ENCODE assay signal across 2 worm cellular contexts in genomic region chrIV:6789950-6790349, ce11.
A peak's percentile ranks its signal among the peaks of the same experiment; 100 is the strongest.
TF ChIP-seq lines count a peak whose summit lies in the region.

No protein-coding gene starts in this region.

TF ChIP-seq in whole organism, L4 larva, 104 proteins besides CTCF, POLR2A, EP300 and RAD21:
- no peak for TF ChIP-seq lin-13 (GFP tag; optimal IDR thresholded peaks at IDR 0.05; lab: Kevin White, UChicago)
- no peak for TF ChIP-seq Y48G9A.11 (GFP tag; IDR thresholded peaks at IDR 0.05; lab: Robert Waterston, UW)
- TF ChIP-seq lin-38 (GFP tag; IDR thresholded peaks at IDR 0.05; lab: Robert Waterston, UW), result no peak
- no peak for TF ChIP-seq ceh-28 (tag; optimal IDR thresholded peaks at IDR 0.05; lab: Kevin White, UChicago)
- TF ChIP-seq unc-39 (tag; optimal IDR thresholded peaks at IDR 0.05; lab: Kevin White, UChicago), result no peak
- TF ChIP-seq lsy-2 (tag; optimal IDR thresholded peaks at IDR 0.05; lab: Kevin White, UChicago), result peak in 1 of 2 experiments; percentile 7
- TF ChIP-seq zip-11 (GFP tag; IDR thresholded peaks at IDR 0.05; lab: Robert Waterston, UW), result no peak
- TF ChIP-seq dpl-1 (GFP tag; optimal IDR thresholded peaks at IDR 0.05; lab: Kevin White, UChicago), result no peak
- no peak for TF ChIP-seq rbr-2 (tag; optimal IDR thresholded peaks at IDR 0.05; lab: Kevin White, UChicago)
- no peak for TF ChIP-seq lim-7 (GFP tag; IDR thresholded peaks at IDR 0.05; lab: Robert Waterston, UW)
- no peak for TF ChIP-seq aly-2 (tag; optimal IDR thresholded peaks at IDR 0.05; lab: Kevin White, UChicago)
- TF ChIP-seq pqm-1 (tag; optimal IDR thresholded peaks at IDR 0.05; lab: Kevin White, UChicago), result no peak
- TF ChIP-seq snpc-1.2 (GFP tag; IDR thresholded peaks at IDR 0.05; lab: Robert Waterston, UW), result peak; percentile 64; the same call in 1 of the 2 replicates
- TF ChIP-seq nhr-41 (GFP tag; IDR thresholded peaks at IDR 0.05; lab: Robert Waterston, UW), result no peak

TF ChIP-seq in whole organism, young adult, 124 proteins besides CTCF, POLR2A, EP300 and RAD21:
- no peak for TF ChIP-seq F39B2.1 (GFP tag; IDR thresholded peaks at IDR 0.05; lab: Robert Waterston, UW)
- TF ChIP-seq D2030.7 (GFP tag; IDR thresholded peaks at IDR 0.05; lab: Robert Waterston, UW), result 0 out of 2 replicates have a peak, but pooled peaks have one; percentile 25
- TF ChIP-seq dox-1 (GFP tag; IDR thresholded peaks at IDR 0.05; lab: Robert Waterston, UW), result 0 out of 2 replicates have a peak, but pooled peaks have one; percentile 4
- TF ChIP-seq ceh-91 (GFP tag; IDR thresholded peaks at IDR 0.05; lab: Robert Waterston, UW), result peak; percentile 59
- TF ChIP-seq attf-3 (GFP tag; conservative IDR thresholded peaks at IDR 0.05; lab: Robert Waterston, UW), result no peak
- TF ChIP-seq Y53F4B.3 (GFP tag; IDR thresholded peaks at IDR 0.05; lab: Robert Waterston, UW), result no peak
- no peak for TF ChIP-seq K12H6.12 (tag; optimal IDR thresholded peaks at IDR 0.05; lab: Kevin White, UChicago)
- peak; percentile 34 for TF ChIP-seq F49E8.2 (tag; optimal IDR thresholded peaks at IDR 0.05; lab: Kevin White, UChicago; ENCODE audit: insufficient read depth)
- TF ChIP-seq lsl-1 (GFP tag; optimal IDR thresholded peaks at IDR 0.05; lab: Kevin White, UChicago), result peak; percentile 94
- TF ChIP-seq bed-1 (GFP tag; IDR thresholded peaks at IDR 0.05; lab: Robert Waterston, UW), result no peak
- peak; percentile 60 for TF ChIP-seq xnd-1 (tag; optimal IDR thresholded peaks at IDR 0.05; lab: Kevin White, UChicago)
- no peak for TF ChIP-seq lin-40 (tag; optimal IDR thresholded peaks at IDR 0.05; lab: Kevin White, UChicago)
- TF ChIP-seq snpc-4 (GFP tag; optimal IDR thresholded peaks at IDR 0.05; lab: Kevin White, UChicago), result peak; percentile 60
- TF ChIP-seq snpc-4 (tag; optimal IDR thresholded peaks at IDR 0.05; lab: Kevin White, UChicago), result peak in 2 of 4 experiments; percentile 61 to 65
- TF ChIP-seq him-1 (tag; optimal IDR thresholded peaks at IDR 0.05; lab: Kevin White, UChicago), result peak; percentile 6
- no peak for TF ChIP-seq T07F8.4 (tag; optimal IDR thresholded peaks at IDR 0.05; lab: Kevin White, UChicago)
- no peak for TF ChIP-seq K11D2.4 (GFP tag; IDR thresholded peaks at IDR 0.05; lab: Robert Waterston, UW)
- peak; percentile 32 for TF ChIP-seq tbp1 (GFP tag; optimal IDR thresholded peaks at IDR 0.05; lab: Kevin White, UChicago)
- TF ChIP-seq snpc-1.1 (tag; optimal IDR thresholded peaks at IDR 0.05; lab: Kevin White, UChicago; ENCODE audit: insufficient read depth), result peak; percentile 43
- no peak for TF ChIP-seq B0019.2 (GFP tag; conservative IDR thresholded peaks at IDR 0.05; lab: Robert Waterston, UW)
- TF ChIP-seq unc-130 (GFP tag; optimal IDR thresholded peaks at IDR 0.05; lab: Kevin White, UChicago), result no peak
- TF ChIP-seq madf-6 (GFP tag; IDR thresholded peaks at IDR 0.05; lab: Robert Waterston, UW), result peak; percentile 73
- no peak for TF ChIP-seq sea-2 (GFP tag; IDR thresholded peaks at IDR 0.05; lab: Robert Waterston, UW)
- TF ChIP-seq efl-1 (GFP tag; optimal IDR thresholded peaks at IDR 0.05; lab: Kevin White, UChicago), result peak; percentile 36
- TF ChIP-seq nhr-179 (tag; optimal IDR thresholded peaks at IDR 0.05; lab: Kevin White, UChicago), result no peak
- peak; percentile 83 for TF ChIP-seq F33H1.4 (GFP tag; IDR thresholded peaks at IDR 0.05; lab: Robert Waterston, UW)
- peak; percentile 26; the same call in 1 of the 2 replicates for TF ChIP-seq madf-8 (GFP tag; conservative IDR thresholded peaks at IDR 0.05; lab: Robert Waterston, UW)
- TF ChIP-seq attf-6 (GFP tag; IDR thresholded peaks at IDR 0.05; lab: Robert Waterston, UW), result no peak

Comparison
In these comparisons a context has a peak if more than half of its experiments do, and no peak if none do; other contexts are left out.
1. Of the 7 proteins assayed by ChIP-seq in both whole organism, young adult and whole organism, L4 larva: peak only in whole organism, young adult: F49E8.2 and snpc-4; only in whole organism, L4 larva: none; in both: none; in neither: 5.